Fruit fly (Drosophila melanogaster) S2 (cell line): ENCODE data around the gene CG43163.

ENCODE experiments used
- CG8478 ChIP-seq: fragments of >200 bp; optimal IDR thresholded peaks from 2 replicates; lab custom pipeline; 2018
- CTCF ChIP-seq, 2 experiments: fragments of >200 bp; optimal IDR thresholded peaks; 2 replicates each; lab custom pipeline; 2018

dm6 chr3L:8423156-8423555 lies 83.8 kb downstream of the CG43163 start:
- no peak for TF ChIP-seq CTCF (optimal IDR thresholded peaks at IDR 0.05; lab: Kevin White, UChicago)
- no peak for TF ChIP-seq CG8478 (lab: Kevin White, UChicago)
